Worm (Caenorhabditis elegans) whole organism, L3 larva: ENCODE measurements around the gene msra-1.

Experiments used
- R02D3.7 ChIP-seq: fragments of 150-350 bp; optimal IDR thresholded peaks from 2 replicates; lab custom pipeline; 2014; ENCODE audit warnings: missing biosample characterization, missing genetic modification characterization
- ZK546.5 ChIP-seq: sonication (generic microtip); optimal IDR thresholded peaks from 2 replicates; lab custom pipeline; 2017; ENCODE audit warnings: missing biosample characterization, missing genetic modification characterization
- aly-2 ChIP-seq: fragments of 150-350 bp; optimal IDR thresholded peaks from 2 replicates; lab custom pipeline; 2014; ENCODE audit warnings: missing biosample characterization, missing genetic modification characterization
- ama-1 ChIP-seq: fragments of 150-350 bp; optimal IDR thresholded peaks from 2 replicates; lab custom pipeline; 2018
- ceh-28 ChIP-seq: fragments of 150-350 bp; optimal IDR thresholded peaks from 2 replicates; lab custom pipeline; 2014; ENCODE audit warnings: missing biosample characterization, missing genetic modification reagents, missing genetic modification characterization
- ceh-82 ChIP-seq: fragments of 150-350 bp; optimal IDR thresholded peaks from 2 replicates; lab custom pipeline; 2014; ENCODE audit warnings: missing biosample characterization, missing genetic modification characterization
- egl-5 ChIP-seq: fragments of 150-350 bp; optimal IDR thresholded peaks from 2 replicates; lab custom pipeline; 2017; ENCODE audit warnings: missing biosample characterization, missing genetic modification reagents, missing genetic modification characterization, inconsistent platforms
- elt-1 ChIP-seq: fragments of 150-350 bp; optimal IDR thresholded peaks from 2 replicates; lab custom pipeline; 2014; ENCODE audit warnings: missing biosample characterization, missing genetic modification characterization
- elt-2 ChIP-seq: sonication (generic microtip); optimal IDR thresholded peaks from 2 replicates; lab custom pipeline; 2016; ENCODE audit warnings: missing genetic modification reagents, mild to moderate bottlenecking, missing genetic modification characterization, missing compliant biosample characterization
- eor-1 ChIP-seq, 2 experiments: fragments of 150-350 bp; optimal IDR thresholded peaks; 2 replicates each; lab custom pipeline; 2014 to 2018; ENCODE audit warnings: missing biosample characterization in 2 of 2, missing genetic modification characterization in 2 of 2
- fos-1 ChIP-seq: fragments of 150-350 bp; optimal IDR thresholded peaks from 2 replicates; lab custom pipeline; 2014; ENCODE audit warnings: missing biosample characterization, missing genetic modification characterization
- hmg-11 ChIP-seq: sonication (generic microtip); optimal IDR thresholded peaks from 2 replicates; lab custom pipeline; 2016; ENCODE audit warnings: missing genetic modification characterization, missing compliant biosample characterization
- jun-1 ChIP-seq: fragments of 150-350 bp; optimal IDR thresholded peaks from 2 replicates; lab custom pipeline; 2014; ENCODE audit warnings: missing biosample characterization, missing genetic modification reagents, missing genetic modification characterization
- lin-15B ChIP-seq: fragments of 150-350 bp; optimal IDR thresholded peaks from 2 replicates; lab custom pipeline; 2014; ENCODE audit warnings: missing biosample characterization, missing genetic modification characterization
- lin-39 ChIP-seq: fragments of 150-350 bp; optimal IDR thresholded peaks from 2 replicates; lab custom pipeline; 2018; ENCODE audit warnings: missing biosample characterization, missing genetic modification reagents, missing genetic modification characterization
- lsy-12 ChIP-seq: sonication (generic microtip); optimal IDR thresholded peaks from 2 replicates; lab custom pipeline; 2016; ENCODE audit warnings: mild to moderate bottlenecking, missing genetic modification characterization, missing compliant biosample characterization
- mdl-1 ChIP-seq: fragments of 150-350 bp; optimal IDR thresholded peaks from 2 replicates; lab custom pipeline; 2014; ENCODE audit warnings: missing biosample characterization, missing genetic modification characterization
- nfya-1 ChIP-seq: sonication (generic microtip); optimal IDR thresholded peaks from 2 replicates; lab custom pipeline; 2017; ENCODE audit warnings: missing genetic modification characterization, mild to moderate bottlenecking, missing compliant biosample characterization, antibody characterized with exemption, moderate library complexity; ENCODE audit not compliant: insufficient read depth
- nhr-11 ChIP-seq: fragments of 150-350 bp; optimal IDR thresholded peaks from 2 replicates; lab custom pipeline; 2014; ENCODE audit warnings: missing biosample characterization, missing genetic modification characterization
- nhr-23 ChIP-seq: fragments of 150-350 bp; optimal IDR thresholded peaks from 2 replicates; lab custom pipeline; 2014; ENCODE audit warnings: missing biosample characterization, missing genetic modification reagents, missing genetic modification characterization
- nhr-237 ChIP-seq: fragments of 150-350 bp; optimal IDR thresholded peaks from 2 replicates; lab custom pipeline; 2014; ENCODE audit warnings: missing biosample characterization, missing genetic modification characterization
- nhr-25 ChIP-seq: sonication (generic microtip); optimal IDR thresholded peaks from 2 replicates; lab custom pipeline; 2017; ENCODE audit warnings: missing biosample characterization, missing genetic modification characterization
- nhr-28 ChIP-seq: fragments of 150-350 bp; optimal IDR thresholded peaks from 2 replicates; lab custom pipeline; 2014; ENCODE audit warnings: missing biosample characterization, missing genetic modification characterization
- nhr-43 ChIP-seq: sonication (generic microtip); optimal IDR thresholded peaks from 2 replicates; lab custom pipeline; 2016; ENCODE audit warnings: mild to moderate bottlenecking, missing genetic modification characterization, missing compliant biosample characterization; ENCODE audit not compliant: poor library complexity, severe bottlenecking
- nhr-67 ChIP-seq: fragments of 150-350 bp; optimal IDR thresholded peaks from 2 replicates; lab custom pipeline; 2014; ENCODE audit warnings: missing biosample characterization, missing genetic modification characterization
- nhr-77 ChIP-seq: fragments of 150-350 bp; optimal IDR thresholded peaks from 2 replicates; lab custom pipeline; 2014; ENCODE audit warnings: missing biosample characterization, missing genetic modification characterization
- pqm-1 ChIP-seq: fragments of 150-350 bp; optimal IDR thresholded peaks from 2 replicates; lab custom pipeline; 2017; ENCODE audit warnings: missing biosample characterization, missing genetic modification characterization, inconsistent platforms
- sea-2 ChIP-seq: fragments of 150-350 bp; sonication (generic microtip); optimal IDR thresholded peaks from 4 replicates; lab custom pipeline; 2014; ENCODE audit warnings: missing biosample characterization, missing genetic modification reagents, missing genetic modification characterization
- skn-1 ChIP-seq: fragments of 150-350 bp; optimal IDR thresholded peaks from 2 replicates; lab custom pipeline; 2014; ENCODE audit warnings: missing biosample characterization, missing genetic modification characterization
- tbx-2 ChIP-seq: sonication (generic microtip); optimal IDR thresholded peaks from 2 replicates; lab custom pipeline; 2016; ENCODE audit warnings: mild to moderate bottlenecking, missing genetic modification characterization, missing compliant biosample characterization
- unc-39 ChIP-seq: sonication (generic microtip); optimal IDR thresholded peaks from 4 replicates; lab custom pipeline; 2017; ENCODE audit warnings: missing biosample characterization, missing genetic modification characterization
- ztf-11 ChIP-seq: fragments of 150-350 bp; optimal IDR thresholded peaks from 2 replicates; lab custom pipeline; 2014; ENCODE audit warnings: missing biosample characterization, missing genetic modification characterization
- ztf-4 ChIP-seq: fragments of 150-350 bp; optimal IDR thresholded peaks from 2 replicates; lab custom pipeline; 2014; ENCODE audit warnings: missing biosample characterization, missing genetic modification characterization

The msra-1 gene

DNA sequence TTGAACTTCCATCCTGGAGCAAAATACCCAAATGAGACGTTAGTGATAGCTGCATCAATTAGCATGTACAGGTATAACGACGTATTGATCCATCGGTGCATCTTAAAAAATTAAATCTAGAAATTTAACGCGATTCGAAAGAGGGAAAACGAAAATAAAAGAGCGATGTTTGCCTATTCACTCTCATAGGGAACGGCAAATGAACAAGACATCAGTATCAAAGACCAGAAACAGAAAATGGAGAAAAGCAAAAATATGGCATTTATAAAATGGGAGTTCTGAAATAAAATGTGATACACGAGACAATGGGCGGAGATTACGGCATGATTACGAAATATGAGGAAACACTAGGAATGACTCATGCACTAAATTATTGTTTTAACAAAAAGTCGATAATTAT is 7.5 kb downstream of the msra-1 start, which contains the start of gene haf-2:
haf-2 (minus strand) TSS at position 101 of the 400 bp plus-strand sequence.
- TF ChIP-seq aly-2 (no peak), elt-2 (tag; lab: Kevin White, UChicago) (peak; percentile 11)

DNA sequence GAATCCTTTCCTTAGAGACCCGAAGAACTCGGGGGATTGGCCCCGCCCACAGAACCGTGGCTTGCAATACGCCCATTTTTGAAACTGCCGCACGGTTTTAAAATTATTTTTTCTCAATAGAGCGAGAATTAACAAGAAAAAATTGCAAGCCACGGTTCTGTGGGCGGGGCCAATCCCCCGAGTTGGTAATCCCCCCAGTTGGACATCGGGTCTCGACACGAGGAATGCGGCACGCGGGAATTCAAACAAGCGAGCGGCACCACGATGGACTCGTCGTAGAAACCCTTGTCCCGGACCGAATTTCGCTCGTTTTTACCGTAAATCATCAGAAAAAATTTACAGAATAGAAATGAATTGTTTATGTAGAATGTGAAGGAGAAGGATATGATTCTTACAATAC is 10.8 kb downstream of the msra-1 start:
- TF ChIP-seq egl-5 (tag; lab: Kevin White, UChicago) (no peak), nhr-237 (no peak), nhr-11 (no peak), nhr-77 (no peak), skn-1 (tag; lab: Kevin White, UChicago) (no peak), mdl-1 (tag; lab: Kevin White, UChicago) (no peak)

DNA sequence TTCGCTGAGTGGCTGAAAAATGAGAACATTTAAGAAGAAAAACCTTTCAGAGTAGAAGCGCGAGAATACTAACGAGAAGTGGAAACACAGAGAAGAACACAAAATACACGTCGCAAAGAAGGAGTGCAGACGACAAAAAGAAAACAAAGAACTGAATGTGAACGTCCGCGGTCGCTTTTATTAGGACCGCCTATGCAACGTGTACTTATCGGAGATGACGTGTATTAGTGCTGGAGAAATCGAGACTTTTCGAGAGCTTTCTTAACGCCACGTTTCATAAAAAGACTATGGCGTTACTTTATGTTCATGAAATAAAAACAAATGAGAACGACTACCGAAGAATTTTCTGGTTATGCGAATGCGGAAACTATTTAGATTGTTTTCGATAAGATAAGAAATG is 11.3 kb downstream of the msra-1 start, which contains the start of gene hsp-4:
hsp-4 (minus strand) TSS at position 139 of the 400 bp plus-strand sequence.
- TF ChIP-seq elt-2 (tag; lab: Kevin White, UChicago) = peak; percentile 43
- peak; percentile 63 for TF ChIP-seq nhr-23 (tag; lab: Kevin White, UChicago)
- TF ChIP-seq nhr-25 (tag; lab: Kevin White, UChicago) = peak; percentile 67
- no peak for TF ChIP-seq nhr-11
- peak; percentile 2 for TF ChIP-seq ceh-28 (tag; lab: Kevin White, UChicago)
- no peak for TF ChIP-seq lin-15B (tag; lab: Kevin White, UChicago)
- peak; percentile 46 for TF ChIP-seq nfya-1

DNA sequence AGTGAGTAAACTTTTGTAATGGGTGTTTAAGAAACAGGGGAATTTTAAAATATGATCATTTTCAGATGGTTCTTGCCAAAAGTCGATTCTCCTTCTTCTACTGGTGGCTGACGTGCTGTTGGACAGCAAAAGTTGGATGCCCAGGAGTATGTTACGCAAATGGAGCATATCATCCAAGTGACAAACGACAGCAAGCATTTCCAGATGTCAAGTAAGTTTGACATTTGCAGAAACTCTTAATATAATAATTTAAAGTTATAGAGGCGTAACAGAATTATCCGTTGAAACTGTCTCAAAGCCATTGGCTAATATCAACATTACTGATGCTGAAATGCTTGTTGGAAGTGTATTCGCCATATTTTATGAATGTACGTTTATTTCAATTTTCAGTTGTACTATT is 15.8 kb downstream of the msra-1 start:
- no peak for TF ChIP-seq ztf-11 (tag; lab: Kevin White, UChicago)
- no peak for TF ChIP-seq nhr-23 (tag; lab: Kevin White, UChicago)
- no peak for TF ChIP-seq elt-1
- no peak for TF ChIP-seq unc-39 (tag; lab: Kevin White, UChicago)
- TF ChIP-seq nhr-43 (tag; lab: Kevin White, UChicago) = no peak
- no peak for TF ChIP-seq hmg-11 (tag; lab: Kevin White, UChicago)
- TF ChIP-seq ztf-4 = no peak
- TF ChIP-seq sea-2 = no peak
- no peak for TF ChIP-seq jun-1 (tag; lab: Kevin White, UChicago)
- TF ChIP-seq R02D3.7 (tag; lab: Kevin White, UChicago) = no peak
- no peak for TF ChIP-seq tbx-2 (tag; lab: Kevin White, UChicago)
- no peak for TF ChIP-seq pqm-1 (tag; lab: Kevin White, UChicago)
- TF ChIP-seq lin-15B (tag; lab: Kevin White, UChicago) = no peak
- TF ChIP-seq fos-1 (tag; lab: Kevin White, UChicago) = no peak
- TF ChIP-seq, all 47 proteins: peak for 0

DNA sequence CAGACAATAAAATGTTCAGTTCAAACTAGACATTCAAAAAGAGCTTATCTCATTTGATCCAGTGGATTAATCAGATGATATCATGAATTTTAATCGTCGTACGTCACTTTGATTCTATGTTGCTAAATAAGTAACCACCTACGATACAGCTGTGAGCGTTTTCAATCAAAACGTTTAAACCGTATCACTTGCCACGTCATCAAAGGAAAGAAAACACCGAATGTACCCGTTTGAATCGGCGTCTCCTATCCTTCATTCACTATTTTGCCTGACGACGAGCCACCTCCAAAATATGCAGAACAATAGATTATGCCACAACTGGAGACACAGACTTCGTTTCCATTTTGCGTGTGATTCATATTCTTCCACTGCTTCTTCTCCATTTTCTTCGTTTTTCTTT is 18.0 kb downstream of the msra-1 start:
- peak; percentile 84 for TF ChIP-seq ama-1
- no peak for TF ChIP-seq nhr-28 (tag; lab: Kevin White, UChicago)
- TF ChIP-seq, all 47 proteins: peak for 1

DNA sequence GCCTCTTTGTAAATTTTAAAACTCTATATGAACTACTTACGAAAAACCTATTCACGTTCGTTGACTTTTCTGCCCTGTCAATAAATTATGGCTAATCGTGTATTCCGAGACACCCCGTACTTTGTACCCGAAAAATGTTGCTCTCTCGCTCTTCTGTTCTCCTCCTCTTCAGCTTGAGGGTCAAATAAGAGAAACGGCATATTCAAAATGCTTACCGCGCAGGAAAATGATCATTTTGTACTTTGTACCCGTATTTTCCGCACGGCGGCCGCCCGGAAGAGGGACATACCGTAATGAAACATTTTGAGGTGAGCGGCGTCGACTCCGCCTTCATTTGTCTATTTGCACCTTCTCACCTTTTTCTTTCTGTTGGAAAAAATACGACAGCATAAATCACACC is 20.2 kb downstream of the msra-1 start:
- TF ChIP-seq ztf-11 (tag; lab: Kevin White, UChicago) (no peak), lin-39 (peak; percentile 34), R02D3.7 (tag; lab: Kevin White, UChicago) (no peak), nhr-11 (no peak), ceh-82 (tag; lab: Kevin White, UChicago) (no peak), ama-1 (peak; percentile 86), fos-1 (tag; lab: Kevin White, UChicago) (no peak), tbx-2 (tag; lab: Kevin White, UChicago) (no peak)

DNA sequence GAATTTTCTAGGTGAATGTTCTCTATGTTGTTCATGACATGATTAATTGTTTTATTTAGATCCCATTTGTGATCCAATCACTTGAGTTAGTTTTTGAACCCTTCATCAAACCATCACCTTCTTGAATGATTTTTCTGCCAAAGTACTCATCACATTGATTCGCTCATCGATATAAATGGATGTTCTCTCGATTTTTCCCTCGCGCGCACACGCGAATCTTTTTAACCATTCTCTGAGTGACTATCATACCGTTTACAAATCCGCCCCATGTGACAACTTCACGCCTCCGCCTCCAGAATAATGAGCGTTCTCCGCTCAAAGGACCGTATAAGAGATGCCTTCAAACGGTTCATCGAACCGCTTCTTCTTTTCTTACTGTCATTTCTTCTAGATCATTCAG is 21.0 kb downstream of the msra-1 start:
- TF ChIP-seq ceh-82 (tag; lab: Kevin White, UChicago) = no peak
- no peak for TF ChIP-seq nhr-237
- no peak for TF ChIP-seq ZK546.5 (tag; lab: Kevin White, UChicago)
- TF ChIP-seq R02D3.7 (tag; lab: Kevin White, UChicago) = peak; percentile 0
- no peak for TF ChIP-seq jun-1 (tag; lab: Kevin White, UChicago)
- TF ChIP-seq lsy-12 = no peak
- TF ChIP-seq hmg-11 (tag; lab: Kevin White, UChicago) = no peak
- TF ChIP-seq nhr-67 (tag; lab: Kevin White, UChicago) = no peak
- no peak for TF ChIP-seq eor-1 (tag; optimal IDR thresholded peaks at IDR 0.05; lab: Kevin White, UChicago)
- TF ChIP-seq tbx-2 (tag; lab: Kevin White, UChicago) = no peak
- TF ChIP-seq ceh-28 (tag; lab: Kevin White, UChicago) = no peak
- peak; percentile 89 for TF ChIP-seq nhr-43 (tag; lab: Kevin White, UChicago)
- peak; percentile 50 for TF ChIP-seq mdl-1 (tag; lab: Kevin White, UChicago)
- peak; percentile 63 for TF ChIP-seq nhr-23 (tag; lab: Kevin White, UChicago)
- no peak for TF ChIP-seq sea-2
- TF ChIP-seq ama-1 = peak; percentile 48
- TF ChIP-seq, all 47 proteins: peak for 5
